Worm (Caenorhabditis elegans) whole organism, L4/young adult: ENCODE data around the gene suf-1.

Experiments
- W03F9.2 ChIP-seq: fragments of 150-350 bp; optimal IDR thresholded peaks from 2 replicates; lab custom pipeline; 2014; ENCODE audit warnings: missing biosample characterization, missing genetic modification characterization
- dao-5 ChIP-seq: sonication (generic microtip); optimal IDR thresholded peaks from 2 replicates; lab custom pipeline; 2016; ENCODE audit warnings: missing genotype, missing genetic modification characterization, moderate library complexity, missing compliant biosample characterization
- him-1 ChIP-seq: sonication (generic microtip); optimal IDR thresholded peaks from 2 replicates; lab custom pipeline; 2016; ENCODE audit warnings: missing genotype, missing genetic modification reagents, missing genetic modification characterization, missing compliant biosample characterization

- TF ChIP-seq him-1 (tag; lab: Kevin White, UChicago), result no peak
- no peak for TF ChIP-seq W03F9.2 (tag; lab: Kevin White, UChicago)
- no peak for TF ChIP-seq dao-5 (tag; lab: Kevin White, UChicago)
Observed at ce11 chrII:8588442-8588841, 15.2 kb upstream of the suf-1 start.
